Worm (Caenorhabditis elegans) whole organism, midembryonic: ENCODE results near the gene R07B7.12.

Source experiments
- T22C8.4 ChIP-seq: fragments of 200-800 bp; sonication (Bioruptor generic); IDR thresholded peaks from 2 replicates; pipeline ENCODE4 v1.3.6; 2022; ENCODE audit warnings: missing genetic modification characterization, missing compliant biosample characterization
- cog-1 ChIP-seq: sonication (generic microtip); optimal IDR thresholded peaks from 2 replicates; lab custom pipeline; 2016; ENCODE audit warnings: missing genetic modification characterization, missing compliant biosample characterization
- flt-1 ChIP-seq: fragments of 200-800 bp; sonication (Bioruptor generic); IDR thresholded peaks from 2 replicates; pipeline ENCODE4 v1.3.6; 2022; ENCODE audit warnings: missing genetic modification characterization, missing compliant biosample characterization
- klf-2 ChIP-seq: fragments of 200-800 bp; sonication (Bioruptor generic); conservative IDR thresholded peaks from 2 replicates; pipeline ENCODE4 v1.3.6; 2022; ENCODE audit warnings: missing genetic modification reagents, missing genetic modification characterization, missing compliant biosample characterization
- ref-1 ChIP-seq: fragments of 200-800 bp; sonication (Bioruptor generic); conservative IDR thresholded peaks from 2 replicates; pipeline ENCODE4 v1.3.6; 2022; ENCODE audit warnings: missing genetic modification reagents, missing genetic modification characterization, missing compliant biosample characterization
- ztf-23 ChIP-seq: fragments of 200-800 bp; sonication (Bioruptor generic); IDR thresholded peaks from 2 replicates; pipeline ENCODE4 v1.3.6; 2022; ENCODE audit warnings: missing genetic modification reagents, missing genetic modification characterization, missing compliant biosample characterization
- ztf-29 ChIP-seq: fragments of 200-800 bp; sonication (Bioruptor generic); IDR thresholded peaks from 2 replicates; pipeline ENCODE4 v1.3.6; 2022; ENCODE audit warnings: missing genetic modification reagents, missing genetic modification characterization, missing compliant biosample characterization

ce11 chrV:12071483-12071882, 17.4 kb upstream of the R07B7.12 start:
- TF ChIP-seq klf-2 (GFP tag; lab: Robert Waterston, UW) (no peak), ztf-29 (GFP tag; lab: Robert Waterston, UW) (no peak), cog-1 (tag; lab: Kevin White, UChicago) (no peak), ref-1 (GFP tag; lab: Robert Waterston, UW) (no peak), T22C8.4 (no peak), flt-1 (GFP tag; lab: Robert Waterston, UW) (no peak), ztf-23 (GFP tag; lab: Robert Waterston, UW) (no peak)
